Fruit fly (Drosophila melanogaster): Measurements from ENCODE around the gene CG17028.

Gene CG17028

DNA sequence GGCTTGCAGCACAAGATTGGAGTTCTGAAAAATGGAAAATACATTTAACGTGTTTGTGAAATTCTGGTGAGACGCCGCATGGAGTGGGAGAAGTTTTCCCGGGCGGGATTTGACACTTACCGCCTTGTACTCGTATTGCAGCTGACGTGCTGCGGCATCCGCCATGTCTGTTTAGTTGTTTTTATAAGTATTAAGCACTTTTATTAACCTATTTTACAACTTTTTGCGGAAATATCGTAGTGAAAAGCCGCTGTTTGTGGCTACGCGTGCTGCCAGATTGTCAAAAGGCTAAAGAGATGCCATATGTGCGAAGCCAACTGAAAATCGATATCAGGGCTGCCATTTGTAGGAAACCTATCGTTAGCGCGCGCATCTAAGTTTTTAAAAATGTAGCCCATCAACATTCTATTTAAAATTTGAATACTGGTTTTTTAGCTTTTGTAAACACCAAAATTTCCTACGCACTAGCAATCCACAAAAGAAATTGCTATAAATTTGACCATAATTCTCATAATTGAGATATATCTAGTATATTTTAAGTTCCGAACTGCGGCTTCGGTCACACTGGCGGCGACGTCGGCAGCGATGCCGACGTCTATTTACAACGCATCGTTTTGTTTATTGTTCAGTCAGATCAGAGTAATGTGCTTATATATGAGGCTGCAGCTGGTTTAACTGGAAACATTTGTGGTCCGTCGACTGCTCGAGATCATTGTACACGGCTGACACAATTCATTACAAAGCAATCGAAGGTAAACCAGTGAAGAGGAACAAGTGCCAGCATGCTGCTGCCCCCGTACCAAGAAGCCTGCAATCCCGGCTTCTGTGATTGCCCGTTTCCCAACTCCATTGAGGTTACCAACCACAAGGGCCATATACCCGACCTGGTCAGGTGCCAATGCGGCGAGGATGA, 10.5 kb upstream of the CG17028 start, which contains the start of the genes Brr2 and CG10516:
Brr2 (minus strand) TSS at position 285 of the 913 bp plus-strand sequence.
CG10516 (plus strand) TSS at position 617 of the 913 bp plus-strand sequence.
- TF ChIP-seq fkh (GFP tag; optimal IDR thresholded peaks at IDR 0.05) (peak; percentile 98), Sox14 (GFP tag; optimal IDR thresholded peaks at IDR 0.05) (peak; percentile 54), esn (GFP tag; optimal IDR thresholded peaks at IDR 0.05) (peak; percentile 33), Eip93F (GFP tag; optimal IDR thresholded peaks at IDR 0.05) (no peak), CG8319 (GFP tag; optimal IDR thresholded peaks at IDR 0.05) (peak; percentile 28), CG3032 (tag; optimal IDR thresholded peaks at IDR 0.05) (peak; percentile 29), net (GFP tag; optimal IDR thresholded peaks at IDR 0.05) (no peak), CG31627 (GFP tag; optimal IDR thresholded peaks at IDR 0.05) (peak; percentile 31), ss (GFP tag; optimal IDR thresholded peaks at IDR 0.05) (peak in 1 of 2 experiments; percentile 37)

DNA sequence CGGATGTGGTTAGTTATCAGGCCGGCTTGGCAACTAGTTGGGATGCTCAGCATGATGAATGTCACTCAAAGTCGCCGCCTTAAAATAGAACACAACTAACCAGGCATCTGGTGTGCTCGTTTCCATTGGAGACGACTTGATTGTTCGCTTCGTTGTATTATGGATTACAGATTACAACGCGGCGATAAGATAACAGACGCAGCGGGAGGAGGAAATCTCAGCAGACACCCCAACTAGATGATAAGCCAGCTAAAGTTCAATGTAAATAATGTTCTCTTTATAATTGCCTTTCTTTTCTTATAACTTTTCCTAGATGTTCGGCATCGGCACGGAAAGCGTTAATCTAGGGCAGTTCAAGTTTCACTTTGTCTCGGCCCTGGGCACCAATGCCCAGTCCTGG, 9.6 kb upstream of the CG17028 start:
- TF ChIP-seq fkh (GFP tag; optimal IDR thresholded peaks at IDR 0.05) (no peak), fd85E (GFP tag; optimal IDR thresholded peaks at IDR 0.05) (no peak), svp (GFP tag) (peak; percentile 93)

DNA sequence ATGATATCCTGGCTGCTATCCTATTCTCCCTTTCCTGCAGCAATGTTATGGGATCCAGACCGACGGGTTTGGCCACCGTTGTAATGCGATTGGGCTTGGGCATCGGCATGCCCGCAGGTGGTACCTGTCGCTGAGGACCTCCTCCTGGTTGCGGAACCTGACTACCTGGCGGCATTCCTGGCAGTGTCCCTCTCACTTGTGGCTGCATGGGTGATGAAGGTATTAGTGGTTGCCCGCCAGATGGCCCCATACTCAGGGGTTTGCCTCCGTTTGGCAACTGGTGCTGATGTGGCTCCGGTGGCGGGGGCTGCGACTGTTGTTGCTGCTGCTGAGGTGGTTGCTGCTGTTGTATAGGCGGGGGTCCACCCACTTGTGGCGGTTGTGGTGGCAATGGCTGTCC, 4.2 kb upstream of the CG17028 start:
- TF ChIP-seq pdm3 (GFP tag; optimal IDR thresholded peaks at IDR 0.05) (no peak), eg (GFP tag; IDR thresholded peaks at IDR 0.05) (no peak), CG8319 (GFP tag; optimal IDR thresholded peaks at IDR 0.05) (no peak), CG34406 (GFP tag; optimal IDR thresholded peaks at IDR 0.05) (no peak), CG31627 (GFP tag; optimal IDR thresholded peaks at IDR 0.05) (no peak), Eip78C (GFP tag) (no peak), fd59A (GFP tag; optimal IDR thresholded peaks at IDR 0.05) (no peak)

DNA sequence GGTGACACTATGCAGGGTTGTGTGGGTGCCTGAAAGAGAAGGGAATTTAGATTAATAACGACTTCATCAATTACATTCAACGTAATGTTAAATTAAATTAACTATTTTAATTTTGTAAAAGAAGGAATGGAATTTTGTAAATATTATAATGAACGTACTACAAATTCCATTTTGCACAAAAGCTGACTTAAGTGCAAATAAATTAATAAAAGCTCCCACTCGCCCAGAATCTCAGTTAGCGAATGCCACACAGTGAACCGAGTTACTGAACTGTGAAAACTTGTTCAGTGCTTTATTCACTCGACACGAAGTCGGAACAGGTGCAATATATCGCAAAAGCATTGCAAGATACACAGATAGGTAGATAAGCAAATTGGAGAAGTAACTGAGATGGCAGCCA, 3.3 kb upstream of the CG17028 start, which contains the start of gene CG17026:
CG17026 (plus strand) TSS at position 301 of the 400 bp plus-strand sequence.
- TF ChIP-seq pdm3 (GFP tag; optimal IDR thresholded peaks at IDR 0.05): no peak
- no peak for TF ChIP-seq Ets96B (tag; optimal IDR thresholded peaks at IDR 0.05)
- no peak for TF ChIP-seq salr (GFP tag; optimal IDR thresholded peaks at IDR 0.05)
- no peak for TF ChIP-seq Sox102F (GFP tag; optimal IDR thresholded peaks at IDR 0.05)
- TF ChIP-seq CG6163 (GFP tag; IDR thresholded peaks at IDR 0.05): no peak
- no peak for TF ChIP-seq CG34406 (GFP tag; optimal IDR thresholded peaks at IDR 0.05)
- no peak for TF ChIP-seq acj6 (GFP tag; optimal IDR thresholded peaks at IDR 0.05)
- no peak for TF ChIP-seq Lpt (GFP tag; optimal IDR thresholded peaks at IDR 0.05)
- no peak for TF ChIP-seq CG15336 (GFP tag; IDR thresholded peaks at IDR 0.05)
- no peak for TF ChIP-seq fkh (GFP tag; optimal IDR thresholded peaks at IDR 0.05)

DNA sequence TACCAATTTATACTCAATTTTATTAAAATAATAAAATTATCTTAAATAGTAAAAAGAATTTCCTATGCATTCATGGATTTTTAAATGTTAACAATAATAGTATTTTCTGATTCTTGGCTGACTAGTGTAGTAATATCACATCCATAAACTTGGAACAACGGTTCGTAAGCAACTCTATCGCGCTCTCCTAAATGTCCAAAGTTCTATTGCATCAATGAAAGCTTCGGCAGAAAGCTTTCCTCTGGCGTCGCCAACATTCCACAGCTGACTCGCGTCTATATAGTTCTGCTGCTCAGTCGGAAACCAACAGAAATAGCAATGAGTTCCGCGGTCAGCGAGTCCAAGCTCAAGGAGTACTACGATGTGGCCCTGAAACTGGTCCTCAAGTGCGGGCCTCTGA, 1.6 kb upstream of the CG17028 start, which contains the start of gene CG17029:
CG17029 (plus strand) TSS at position 113 of the 400 bp plus-strand sequence.
- TF ChIP-seq Hr39 (GFP tag; optimal IDR thresholded peaks at IDR 0.05) (no peak), Smox (GFP tag; optimal IDR thresholded peaks at IDR 0.05) (no peak), achi (GFP tag; optimal IDR thresholded peaks at IDR 0.05) (no peak), CG11762 (GFP tag; optimal IDR thresholded peaks at IDR 0.05; ENCODE audit: insufficient read depth) (no peak), Eip78C (GFP tag) (peak; percentile 14), fd59A (GFP tag; optimal IDR thresholded peaks at IDR 0.05) (no peak), ss (GFP tag; optimal IDR thresholded peaks at IDR 0.05) (no peak), esn (GFP tag; optimal IDR thresholded peaks at IDR 0.05) (no peak), CG16779 (tag; optimal IDR thresholded peaks at IDR 0.05) (peak; percentile 6), CG3919 (GFP tag; optimal IDR thresholded peaks at IDR 0.05) (no peak), Ets21C (GFP tag; optimal IDR thresholded peaks at IDR 0.05) (no peak), OdsH (GFP tag; optimal IDR thresholded peaks at IDR 0.05) (no peak), eg (GFP tag; IDR thresholded peaks at IDR 0.05) (no peak), CG6276 (GFP tag; optimal IDR thresholded peaks at IDR 0.05) (no peak), CG4318 (GFP tag; optimal IDR thresholded peaks at IDR 0.05) (no peak), svp (GFP tag) (no peak)
